Worm (Caenorhabditis elegans) whole organism, young adult: ENCODE measurements around the gene sprr-2.

Experiments
- F49E8.2 ChIP-seq: sonication (generic microtip); optimal IDR thresholded peaks from 3 replicates; lab custom pipeline; 2017; ENCODE audit warnings: missing genetic modification characterization, mild to moderate bottlenecking, missing compliant biosample characterization, antibody characterized with exemption, moderate library complexity; ENCODE audit not compliant: insufficient read depth
- ama-1 ChIP-seq, 3 experiments: fragments of 150-350 bp in 1 of 3; sonication (generic microtip) in 2 of 3; optimal IDR thresholded peaks; 2 replicates each; lab custom pipeline; 2014 to 2018; ENCODE audit warnings: missing biosample characterization in 2 of 3, missing genetic modification characterization in 2 of 3, missing genetic modification reagents in 2 of 3
- bed-1 ChIP-seq: fragments of 200-800 bp; sonication (Bioruptor generic); IDR thresholded peaks from 2 replicates; pipeline ENCODE4 v1.3.6; 2022; ENCODE audit warnings: missing genetic modification reagents, missing genetic modification characterization, missing compliant biosample characterization
- dpl-1 ChIP-seq: fragments of 150-350 bp; optimal IDR thresholded peaks from 2 replicates; lab custom pipeline; 2014; ENCODE audit warnings: missing biosample characterization, missing genetic modification reagents, missing genetic modification characterization
- gei-17 ChIP-seq: fragments of 200-800 bp; sonication (Bioruptor generic); optimal IDR thresholded peaks from 2 replicates; lab custom pipeline; 2018; ENCODE audit warnings: mild to moderate bottlenecking, missing genetic modification characterization, missing compliant biosample characterization
- let-526 ChIP-seq: fragments of 200-800 bp; sonication (Bioruptor generic); IDR thresholded peaks from 2 replicates; pipeline ENCODE4 v1.3.6; 2022; ENCODE audit warnings: missing genetic modification reagents, missing genetic modification characterization, missing compliant biosample characterization
- lin-26 ChIP-seq: fragments of 200-800 bp; sonication (Bioruptor generic); IDR thresholded peaks from 2 replicates; pipeline ENCODE4 v1.3.6; 2022; ENCODE audit warnings: missing genetic modification reagents, missing genetic modification characterization, missing compliant biosample characterization
- nfya-1 ChIP-seq: sonication (generic microtip); optimal IDR thresholded peaks from 2 replicates; lab custom pipeline; 2017; ENCODE audit warnings: antibody characterized with exemption, missing compliant biosample characterization, missing genetic modification characterization, borderline replicate concordance; ENCODE audit not compliant: insufficient read depth
- nhr-120 ChIP-seq: fragments of 200-800 bp; sonication (Bioruptor generic); IDR thresholded peaks from 2 replicates; pipeline ENCODE4 v1.3.6; 2022; ENCODE audit warnings: missing genetic modification characterization, missing compliant biosample characterization
- sdz-38 ChIP-seq: sonication (generic microtip); optimal IDR thresholded peaks from 2 replicates; lab custom pipeline; 2016; ENCODE audit warnings: missing genotype, missing genetic modification characterization, missing compliant biosample characterization
- snpc-4 ChIP-seq, 5 experiments: fragments of 150-350 bp in 1 of 5; sonication (generic microtip) in 4 of 5; optimal IDR thresholded peaks; 2 replicates each; lab custom pipeline; 2014 to 2018; ENCODE audit warnings: missing genetic modification characterization in 5 of 5, missing biosample characterization in 3 of 5, antibody characterized with exemption in 2 of 5, mild to moderate bottlenecking in 2 of 5, missing compliant biosample characterization in 2 of 5, missing genotype in 2 of 5, moderate library complexity in 2 of 5, missing genetic modification reagents in 1 of 5
- ztf-22 ChIP-seq: fragments of 200-800 bp; sonication (Bioruptor generic); optimal IDR thresholded peaks from 2 replicates; lab custom pipeline; 2018; ENCODE audit warnings: mild to moderate bottlenecking, missing genetic modification characterization, moderate library complexity, missing compliant biosample characterization

DNA sequence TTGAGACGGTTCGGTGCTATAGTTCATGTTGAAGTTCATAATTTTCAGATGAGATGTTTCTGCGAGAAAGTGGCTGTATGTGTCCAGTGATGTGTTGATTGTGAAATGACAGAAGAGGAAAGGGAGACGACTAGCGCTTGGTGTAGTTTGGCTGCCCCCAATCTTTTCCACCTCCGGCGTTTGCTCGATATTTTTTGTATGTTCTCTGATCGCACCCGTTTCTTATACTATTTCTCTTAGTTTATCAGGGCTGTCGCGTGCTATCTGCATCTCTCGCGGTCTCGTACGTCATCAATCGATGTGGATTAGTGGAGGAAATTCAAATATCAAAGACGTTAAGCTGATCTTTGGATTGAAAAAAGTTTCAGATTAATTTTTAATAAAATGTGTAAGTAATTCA lies 17.5 kb downstream of the sprr-2 start, which contains the start of gene atf-4:
- TF ChIP-seq let-526 (GFP tag; lab: Robert Waterston, UW) (no peak), nhr-120 (no peak), sdz-38 (tag; lab: Kevin White, UChicago) (no peak), nfya-1 (tag; lab: Kevin White, UChicago) (no peak), bed-1 (GFP tag; lab: Robert Waterston, UW) (no peak), gei-17 (GFP tag; lab: Kevin White, UChicago) (peak; percentile 26), dpl-1 (GFP tag; lab: Kevin White, UChicago) (no peak), snpc-4 (GFP tag; optimal IDR thresholded peaks at IDR 0.05; lab: Kevin White, UChicago) (no peak), snpc-4 (tag; optimal IDR thresholded peaks at IDR 0.05; lab: Kevin White, UChicago) (peak in 2 of 4 experiments; percentile 28 to 30), ama-1 (optimal IDR thresholded peaks at IDR 0.05; lab: Kevin White, UChicago) (no peak), ama-1 (GFP tag; optimal IDR thresholded peaks at IDR 0.05; lab: Kevin White, UChicago) (no peak), F49E8.2 (no peak), ztf-22 (no peak), lin-26 (GFP tag; lab: Robert Waterston, UW) (no peak)
